Fruit fly (Drosophila melanogaster) whole organism, embryonic: Measurements from ENCODE around the gene CG7430.

ENCODE experiments used
- CG17802 ChIP-seq: fragments of 200-800 bp; sonication (Bioruptor generic); optimal IDR thresholded peaks from 2 replicates; lab custom pipeline; 2018; ENCODE audit warnings: missing biosample characterization, mild to moderate bottlenecking, missing genetic modification characterization, moderate library complexity
- Fer2 ChIP-seq: fragments of 200-800 bp; sonication (Bioruptor generic); optimal IDR thresholded peaks from 2 replicates; lab custom pipeline; 2018; ENCODE audit warnings: missing biosample characterization, mild to moderate bottlenecking, missing genetic modification characterization, moderate library complexity
- HLHmδ ChIP-seq: fragments of 200-800 bp; sonication (Bioruptor generic); optimal IDR thresholded peaks from 2 replicates; lab custom pipeline; 2018; ENCODE audit warnings: missing biosample characterization, mild to moderate bottlenecking, missing genetic modification characterization, moderate library complexity
- Hr3 ChIP-seq: fragments of 200-800 bp; sonication (Bioruptor generic); optimal IDR thresholded peaks from 3 replicates; lab custom pipeline; 2016; ENCODE audit warnings: missing biosample characterization, missing genetic modification characterization
- amos ChIP-seq: fragments of 200-800 bp; sonication (Bioruptor generic); IDR thresholded peaks from 2 replicates; pipeline ENCODE4 v1.3.6; 2022; ENCODE audit warnings: missing biosample characterization, missing genetic modification characterization; ENCODE audit not compliant: partially characterized antibody
- fd64A ChIP-seq: fragments of 200-800 bp; sonication (Bioruptor generic); optimal IDR thresholded peaks from 3 replicates; lab custom pipeline; 2018; ENCODE audit warnings: missing biosample characterization, mild to moderate bottlenecking, missing genetic modification characterization

DNA sequence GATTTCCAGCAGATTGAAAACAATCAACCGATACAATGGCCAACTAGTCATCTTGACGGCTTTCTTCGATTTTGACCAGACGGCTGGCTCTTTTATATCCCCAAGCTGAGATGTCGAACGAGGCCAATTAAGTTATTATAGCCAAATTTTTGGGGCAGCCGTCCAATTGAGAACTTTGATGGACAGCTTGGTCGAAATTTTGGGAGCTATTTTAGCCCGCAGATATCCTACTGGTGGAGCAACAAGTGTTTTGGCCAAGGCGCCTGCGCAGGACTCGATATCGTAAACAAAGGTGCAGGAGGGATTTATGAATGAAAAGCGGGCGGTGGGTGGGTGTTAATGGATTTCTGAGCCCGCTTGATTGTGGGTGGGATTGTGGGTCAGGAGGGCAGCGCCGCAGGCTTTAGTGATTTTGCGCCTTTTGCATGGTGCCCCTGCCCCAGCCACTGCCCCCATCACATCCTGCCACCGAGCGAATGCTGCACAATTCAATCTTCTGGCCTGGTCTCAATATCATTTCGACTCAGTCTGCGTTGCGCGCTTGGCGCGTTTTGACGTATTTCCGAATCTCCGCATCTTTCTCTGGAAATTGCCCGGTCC lies 23.8 kb upstream of the CG7430 start, which contains the start of the genes Ir75c and Grd:
- TF ChIP-seq CG17802 (tag; lab: Kevin White, UChicago) = no peak
- TF ChIP-seq Fer2 (tag; lab: Kevin White, UChicago) = no peak
- no peak for TF ChIP-seq HLHmδ
- TF ChIP-seq amos (GFP tag; lab: Robert Waterston, UW) = no peak
- no peak for TF ChIP-seq Hr3 (GFP tag; lab: Kevin White, UChicago)
- TF ChIP-seq fd64A (GFP tag; lab: Kevin White, UChicago) = no peak
